Fruit fly (Drosophila melanogaster): ENCODE data around the gene Doc3.

The Doc3 gene

DNA sequence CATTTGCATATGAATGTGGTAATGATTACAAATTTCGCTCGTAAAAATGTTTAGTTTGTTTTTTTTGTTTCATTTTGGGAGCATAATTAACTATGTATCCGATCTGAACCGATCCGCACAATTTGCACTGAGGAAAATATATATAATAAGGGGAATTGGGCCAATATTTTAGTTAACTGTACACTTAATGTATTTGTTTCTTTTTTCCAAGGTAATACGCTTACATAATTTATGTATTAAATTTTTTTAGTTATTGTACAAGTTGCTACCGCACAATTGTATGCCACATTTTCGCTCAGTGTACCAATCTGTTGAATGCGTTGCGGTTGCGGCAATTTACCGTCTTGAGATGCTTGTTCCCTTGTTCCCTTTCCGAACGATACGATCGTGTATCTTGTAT is 20.7 kb downstream of the Doc3 start (continued):
- TF ChIP-seq Dfd (GFP tag; optimal IDR thresholded peaks at IDR 0.05), result no peak
- TF ChIP-seq nerfin-2 (GFP tag; IDR thresholded peaks at IDR 0.05; ENCODE audit: partially characterized antibody), result no peak
- peak; percentile 2 for TF ChIP-seq CG18011 (GFP tag; optimal IDR thresholded peaks at IDR 0.05)
- TF ChIP-seq CG42726 (GFP tag; IDR thresholded peaks at IDR 0.05; ENCODE audit: partially characterized antibody), result no peak
- TF ChIP-seq Mes4 (GFP tag; optimal IDR thresholded peaks at IDR 0.05), result peak; percentile 65
- TF ChIP-seq CG14050 (GFP tag; IDR thresholded peaks at IDR 0.05), result peak; percentile 81
- peak; percentile 29 for TF ChIP-seq disco-r (GFP tag; optimal IDR thresholded peaks at IDR 0.05)
- peak; percentile 66; the same call in 1 of the 2 replicates for TF ChIP-seq aop (GFP tag; IDR thresholded peaks at IDR 0.05)
- TF ChIP-seq Rx (GFP tag; IDR thresholded peaks at IDR 0.05), result peak; percentile 76
- peak; percentile 90 for TF ChIP-seq sens-2 (GFP tag; IDR thresholded peaks at IDR 0.05)
- TF ChIP-seq CG3281 (GFP tag; optimal IDR thresholded peaks at IDR 0.05), result peak; percentile 73
- peak; percentile 82 for TF ChIP-seq Xbp1 (GFP tag; optimal IDR thresholded peaks at IDR 0.05)
- TF ChIP-seq yki (optimal IDR thresholded peaks at IDR 0.05), result no peak
- no peak for TF ChIP-seq CG7745 (tag; optimal IDR thresholded peaks at IDR 0.05)
- no peak for TF ChIP-seq mirr (GFP tag; optimal IDR thresholded peaks at IDR 0.05)
- peak; percentile 91 for TF ChIP-seq CG32767 (GFP tag; IDR thresholded peaks at IDR 0.05)
- peak; percentile 85 for TF ChIP-seq CG9727 (GFP tag; optimal IDR thresholded peaks at IDR 0.05)
- peak; percentile 38 for TF ChIP-seq Lhr (GFP tag; optimal IDR thresholded peaks at IDR 0.05)
- peak; percentile 60 for TF ChIP-seq CG9609 (GFP tag; optimal IDR thresholded peaks at IDR 0.05)
- TF ChIP-seq CG33213 (GFP tag; optimal IDR thresholded peaks at IDR 0.05), result peak; percentile 78
- peak; percentile 78 for TF ChIP-seq klu (GFP tag; IDR thresholded peaks at IDR 0.05)
- no peak for TF ChIP-seq Dp (GFP tag; optimal IDR thresholded peaks at IDR 0.05)
- TF ChIP-seq CG4854 (GFP tag; optimal IDR thresholded peaks at IDR 0.05), result peak; percentile 68
- peak; percentile 82 for TF ChIP-seq ATbp (GFP tag; optimal IDR thresholded peaks at IDR 0.05)
- peak; percentile 89 for TF ChIP-seq grn (GFP tag; optimal IDR thresholded peaks at IDR 0.05)
- TF ChIP-seq CG9876 (GFP tag; optimal IDR thresholded peaks at IDR 0.05), result peak; percentile 20
- peak; percentile 91 for TF ChIP-seq esg (GFP tag; conservative IDR thresholded peaks at IDR 0.05)
- peak; percentile 86 for TF ChIP-seq CG11456 (GFP tag; IDR thresholded peaks at IDR 0.05)
- peak; percentile 45 for TF ChIP-seq ERR (GFP tag; optimal IDR thresholded peaks at IDR 0.05)
- TF ChIP-seq seq (GFP tag; IDR thresholded peaks at IDR 0.05), result peak; percentile 87
- TF ChIP-seq CG15073 (GFP tag; optimal IDR thresholded peaks at IDR 0.05), result no peak
- no peak for TF ChIP-seq CG1832 (GFP tag; optimal IDR thresholded peaks at IDR 0.05)
- TF ChIP-seq CG3838 (GFP tag; optimal IDR thresholded peaks at IDR 0.05), result peak; percentile 53
- TF ChIP-seq CG8089 (GFP tag; optimal IDR thresholded peaks at IDR 0.05), result peak; percentile 75
- peak; percentile 87 for TF ChIP-seq Camta (GFP tag; optimal IDR thresholded peaks at IDR 0.05)
- no peak for TF ChIP-seq BEAF-32 (GFP tag; optimal IDR thresholded peaks at IDR 0.05)
- TF ChIP-seq CG15514 (GFP tag; optimal IDR thresholded peaks at IDR 0.05), result peak; percentile 33
- peak; percentile 67 for TF ChIP-seq CrebB (tag; optimal IDR thresholded peaks at IDR 0.05)
- TF ChIP-seq Jarid2 (GFP tag; optimal IDR thresholded peaks at IDR 0.05), result peak; percentile 49
- no peak for TF ChIP-seq nom (GFP tag; optimal IDR thresholded peaks at IDR 0.05)
- no peak for TF ChIP-seq Poxn (GFP tag; IDR thresholded peaks at IDR 0.05)
- TF ChIP-seq tin (GFP tag; optimal IDR thresholded peaks at IDR 0.05), result peak; percentile 82
- TF ChIP-seq Dek (tag; optimal IDR thresholded peaks at IDR 0.05), result peak; percentile 75
- no peak for TF ChIP-seq HLH4C (GFP tag; IDR thresholded peaks at IDR 0.05; ENCODE audit: partially characterized antibody)
- peak; percentile 78 for TF ChIP-seq gce (GFP tag; IDR thresholded peaks at IDR 0.05)
- TF ChIP-seq CG6813 (GFP tag; optimal IDR thresholded peaks at IDR 0.05), result peak; percentile 74
- TF ChIP-seq Dref (GFP tag; IDR thresholded peaks at IDR 0.05), result no peak
- no peak for TF ChIP-seq CG7963 (GFP tag; IDR thresholded peaks at IDR 0.05; ENCODE audit: partially characterized antibody)
- peak; percentile 39 for TF ChIP-seq CG6765 (GFP tag; optimal IDR thresholded peaks at IDR 0.05)
- no peak for TF ChIP-seq bigmax (GFP tag; optimal IDR thresholded peaks at IDR 0.05)
- TF ChIP-seq D19B (GFP tag; optimal IDR thresholded peaks at IDR 0.05), result peak; percentile 48

Measured in whole organism, embryonic.